1 fruit fly cellular context compared by ENCODE assay signal in genomic region chr3L:10663190-10663763, dm6.
TF ChIP-seq lines count a peak whose summit lies in the region.

Adi1 (plus strand) TSS chr3L:10663376.

TF ChIP-seq in whole organism, embryonic, 481 proteins besides CTCF, POLR2A, EP300 and RAD21 (continued from another document):
- no peak for TF ChIP-seq kay (GFP tag; optimal IDR thresholded peaks at IDR 0.05; lab: Kevin White, UChicago)
- peak; percentile 49 for TF ChIP-seq ERR (GFP tag; optimal IDR thresholded peaks at IDR 0.05; lab: Kevin White, UChicago)
- TF ChIP-seq CG8290 (GFP tag; optimal IDR thresholded peaks at IDR 0.05; lab: Kevin White, UChicago), result no peak
- peak in 1 of 2 experiments; percentile 5 for TF ChIP-seq CG8290 (tag; optimal IDR thresholded peaks at IDR 0.05; lab: Kevin White, UChicago)
- no peak for TF ChIP-seq nerfin-2 (GFP tag; IDR thresholded peaks at IDR 0.05; lab: Robert Waterston, UW; ENCODE audit: partially characterized antibody)
- no peak for TF ChIP-seq Doc2 (GFP tag; IDR thresholded peaks at IDR 0.05; lab: Robert Waterston, UW)
